Worm (Caenorhabditis elegans) whole organism, L4/young adult: Measurements from ENCODE around the gene fib-1.
"Not testable (repeated sequence)": the region's sequence is repeated elsewhere in the genome, so short reads cannot be mapped to it uniquely, and the experiment has no call there.

ENCODE experiments used
- W03F9.2 ChIP-seq: fragments of 150-350 bp; optimal IDR thresholded peaks from 2 replicates; lab custom pipeline; 2014; ENCODE audit warnings: missing biosample characterization, missing genetic modification characterization
- dao-5 ChIP-seq: sonication (generic microtip); optimal IDR thresholded peaks from 2 replicates; lab custom pipeline; 2016; ENCODE audit warnings: missing genotype, missing genetic modification characterization, moderate library complexity, missing compliant biosample characterization
- him-1 ChIP-seq: sonication (generic microtip); optimal IDR thresholded peaks from 2 replicates; lab custom pipeline; 2016; ENCODE audit warnings: missing genotype, missing genetic modification reagents, missing genetic modification characterization, missing compliant biosample characterization

fib-1 gene

ce11 chrV:15002184-15002690, at the start of gene fib-1, which contains the start of gene mut-15:
Gene fib-1 (minus strand): TSS chrV:15002223.
Gene mut-15 (plus strand): TSS chrV:15002543.
- TF ChIP-seq him-1 (tag; lab: Kevin White, UChicago) (peak; percentile 55), W03F9.2 (tag; lab: Kevin White, UChicago) (peak; percentile 90), dao-5 (tag; lab: Kevin White, UChicago) (no peak)

- TF ChIP-seq dao-5 (tag; lab: Kevin White, UChicago): no peak
- TF ChIP-seq W03F9.2 (tag; lab: Kevin White, UChicago): no peak
- no peak for TF ChIP-seq him-1 (tag; lab: Kevin White, UChicago)
Measured at ce11 chrV:15051720-15052119, 49.7 kb upstream of the fib-1 start.

ce11 chrV:15048107-15048506, 46.1 kb upstream of the fib-1 start, which contains the start of gene sdc-3:
Gene sdc-3 (minus strand): TSS chrV:15048207.
- TF ChIP-seq him-1 (tag; lab: Kevin White, UChicago): no peak
- no peak for TF ChIP-seq dao-5 (tag; lab: Kevin White, UChicago)
- TF ChIP-seq W03F9.2 (tag; lab: Kevin White, UChicago): no peak

ce11 chrV:15036769-15037168, 34.7 kb upstream of the fib-1 start, which contains the start of gene melo-3:
Gene melo-3 (minus strand): TSS chrV:15036869.
- TF ChIP-seq W03F9.2, dao-5, him-1 (tag; lab: Kevin White, UChicago): not testable (repeated sequence)

- TF ChIP-seq him-1, W03F9.2, dao-5 (tag; lab: Kevin White, UChicago): not testable (repeated sequence)
Measured at ce11 chrV:15031373-15031772, 29.4 kb upstream of the fib-1 start, which contains the start of gene cng-1. Gene cng-1 (minus strand): TSS chrV:15031473.

- TF ChIP-seq him-1 (tag; lab: Kevin White, UChicago) (no peak), W03F9.2 (tag; lab: Kevin White, UChicago) (no peak), dao-5 (tag; lab: Kevin White, UChicago) (no peak)
Measured at ce11 chrV:15028896-15029519, 27.0 kb upstream of the fib-1 start, which contains the start of gene F14H8.8. Gene F14H8.8 (plus strand): TSS chrV:15029469.

ce11 chrV:15023544-15023943, 21.5 kb upstream of the fib-1 start, which contains the start of gene F14H8.4:
Gene F14H8.4 (plus strand): TSS chrV:15023844.
- TF ChIP-seq him-1 (tag; lab: Kevin White, UChicago) (no peak), W03F9.2 (tag; lab: Kevin White, UChicago) (no peak), dao-5 (tag; lab: Kevin White, UChicago) (no peak)

ce11 chrV:15020732-15021131, 18.7 kb upstream of the fib-1 start, which contains the start of gene F14H8.5:
Gene F14H8.5 (plus strand): TSS chrV:15021032.
- TF ChIP-seq dao-5 (tag; lab: Kevin White, UChicago): no peak
- no peak for TF ChIP-seq W03F9.2 (tag; lab: Kevin White, UChicago)
- TF ChIP-seq him-1 (tag; lab: Kevin White, UChicago): no peak

- TF ChIP-seq W03F9.2 (tag; lab: Kevin White, UChicago): no peak
- no peak for TF ChIP-seq him-1 (tag; lab: Kevin White, UChicago)
- no peak for TF ChIP-seq dao-5 (tag; lab: Kevin White, UChicago)
Measured at ce11 chrV:15020229-15020628, 18.2 kb upstream of the fib-1 start, which contains the start of gene F14H8.2. Gene F14H8.2 (minus strand): TSS chrV:15020329.

- no peak for TF ChIP-seq him-1 (tag; lab: Kevin White, UChicago)
- TF ChIP-seq W03F9.2 (tag; lab: Kevin White, UChicago): no peak
- no peak for TF ChIP-seq dao-5 (tag; lab: Kevin White, UChicago)
Measured at ce11 chrV:15016795-15017429, 14.9 kb upstream of the fib-1 start.

ce11 chrV:15015799-15016198, 13.8 kb upstream of the fib-1 start:
- TF ChIP-seq W03F9.2 (tag; lab: Kevin White, UChicago) (no peak), dao-5 (tag; lab: Kevin White, UChicago) (no peak), him-1 (tag; lab: Kevin White, UChicago) (no peak)

- TF ChIP-seq dao-5 (tag; lab: Kevin White, UChicago) (no peak), him-1 (tag; lab: Kevin White, UChicago) (no peak), W03F9.2 (tag; lab: Kevin White, UChicago) (no peak)
Measured at ce11 chrV:15014164-15014563, 12.1 kb upstream of the fib-1 start, which contains the start of gene obr-2. Gene obr-2 (minus strand): TSS chrV:15014264.

- TF ChIP-seq him-1 (tag; lab: Kevin White, UChicago): no peak
- TF ChIP-seq W03F9.2 (tag; lab: Kevin White, UChicago): no peak
- no peak for TF ChIP-seq dao-5 (tag; lab: Kevin White, UChicago)
Measured at ce11 chrV:15013328-15013727, 11.3 kb upstream of the fib-1 start.
